Worm (Caenorhabditis elegans) whole organism, early embryonic: Measurements from ENCODE around the gene K04C1.5.

Experiments used
- F13C5.2 ChIP-seq: sonication (generic microtip); optimal IDR thresholded peaks from 2 replicates; lab custom pipeline; 2017; ENCODE audit warnings: mild to moderate bottlenecking, missing genetic modification characterization, inconsistent platforms, missing compliant biosample characterization
- aly-1 ChIP-seq: sonication (generic microtip); optimal IDR thresholded peaks from 2 replicates; lab custom pipeline; 2016; ENCODE audit warnings: missing genetic modification characterization, missing compliant biosample characterization
- ceh-13 ChIP-seq: fragments of 200-800 bp; sonication (Bioruptor generic); optimal IDR thresholded peaks from 2 replicates; lab custom pipeline; 2018; ENCODE audit warnings: mild to moderate bottlenecking, missing genetic modification characterization, missing compliant biosample characterization
- flt-1 ChIP-seq: fragments of 200-800 bp; sonication (Bioruptor generic); IDR thresholded peaks from 2 replicates; pipeline ENCODE4 v1.3.6; 2022; ENCODE audit warnings: missing genetic modification characterization, missing compliant biosample characterization
- hnd-1 ChIP-seq: sonication (generic microtip); optimal IDR thresholded peaks from 2 replicates; lab custom pipeline; 2016; ENCODE audit warnings: missing genetic modification characterization, missing compliant biosample characterization
- pes-1 ChIP-seq: fragments of 200-800 bp; sonication (Bioruptor generic); IDR thresholded peaks from 2 replicates; pipeline ENCODE4 v1.3.6; 2022; ENCODE audit warnings: missing genetic modification reagents, missing genetic modification characterization, missing compliant biosample characterization
- sea-1 ChIP-seq: fragments of 200-800 bp; sonication (Bioruptor generic); conservative IDR thresholded peaks from 2 replicates; pipeline ENCODE4 v1.3.6; 2022; ENCODE audit warnings: missing genetic modification characterization, missing compliant biosample characterization
- tbx-11 ChIP-seq: fragments of 200-800 bp; sonication (Bioruptor generic); IDR thresholded peaks from 2 replicates; pipeline ENCODE4 v1.3.6; 2022; ENCODE audit warnings: missing genetic modification characterization, missing compliant biosample characterization

DNA sequence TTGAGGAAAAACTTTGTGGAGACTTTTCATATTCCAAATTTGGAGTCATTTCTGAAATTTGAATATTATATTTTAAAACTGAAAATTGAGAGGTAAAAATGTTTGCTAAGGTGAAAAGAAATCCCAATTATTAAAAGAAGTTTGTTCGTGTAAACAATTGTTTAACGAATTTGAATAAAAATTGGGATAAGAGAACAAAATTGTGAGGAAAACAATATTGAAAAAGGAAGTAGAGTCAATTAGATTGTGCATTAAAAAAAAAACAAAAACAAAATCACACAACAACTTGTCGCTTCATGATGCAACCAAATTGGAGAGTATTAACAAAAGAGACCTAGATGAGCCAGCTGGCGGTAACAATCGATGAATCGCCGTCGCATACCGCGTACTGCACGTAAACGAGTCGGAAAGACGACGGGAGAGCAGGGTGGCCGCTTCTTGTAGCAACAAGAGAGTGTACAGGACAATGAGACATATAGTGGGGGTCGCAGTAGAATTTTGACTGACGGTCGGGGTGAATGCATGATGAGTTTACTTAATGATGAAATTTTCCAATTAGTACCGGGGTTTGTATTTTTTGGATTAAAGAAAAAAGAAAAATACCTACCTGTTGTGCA lies 4.4 kb upstream of the K04C1.5 start, which contains the start of gene K04C1.3:
- TF ChIP-seq F13C5.2 (tag; lab: Kevin White, UChicago): no peak
- no peak for TF ChIP-seq sea-1
- no peak for TF ChIP-seq ceh-13
- TF ChIP-seq hnd-1 (tag; lab: Kevin White, UChicago): no peak
- no peak for TF ChIP-seq tbx-11 (GFP tag; lab: Robert Waterston, UW)
- TF ChIP-seq flt-1 (GFP tag; lab: Robert Waterston, UW): no peak
- TF ChIP-seq aly-1: no peak
- TF ChIP-seq pes-1 (GFP tag; lab: Robert Waterston, UW): no peak
